Worm (Caenorhabditis elegans) whole organism, young adult: ENCODE results near the gene C01B9.1.

Experiments
- B0336.3 ChIP-seq: fragments of 200-800 bp; sonication (Bioruptor generic); IDR thresholded peaks from 2 replicates; pipeline ENCODE4 v1.3.6; 2022; ENCODE audit warnings: missing genetic modification characterization, missing compliant biosample characterization
- D2030.7 ChIP-seq: fragments of 200-800 bp; sonication (Bioruptor generic); IDR thresholded peaks from 2 replicates; pipeline ENCODE4 v1.3.6; 2022; ENCODE audit warnings: missing genetic modification reagents, missing genetic modification characterization, missing compliant biosample characterization
- F33H1.4 ChIP-seq: fragments of 200-800 bp; sonication (Bioruptor generic); IDR thresholded peaks from 2 replicates; pipeline ENCODE4 v1.3.6; 2022; ENCODE audit warnings: missing genetic modification reagents, missing genetic modification characterization, missing compliant biosample characterization
- K11D2.4 ChIP-seq: fragments of 200-800 bp; sonication (Bioruptor generic); IDR thresholded peaks from 2 replicates; pipeline ENCODE4 v1.3.6; 2022; ENCODE audit warnings: missing genetic modification reagents, missing genetic modification characterization, missing compliant biosample characterization
- K12H6.12 ChIP-seq: fragments of 200-800 bp; sonication (Bioruptor generic); optimal IDR thresholded peaks from 2 replicates; lab custom pipeline; 2018; ENCODE audit warnings: mild to moderate bottlenecking, missing genetic modification characterization, missing compliant biosample characterization
- akir-1 ChIP-seq: fragments of 200-800 bp; sonication (Bioruptor generic); optimal IDR thresholded peaks from 2 replicates; lab custom pipeline; 2018; ENCODE audit warnings: mild to moderate bottlenecking, missing genetic modification characterization, moderate library complexity, missing compliant biosample characterization
- ceh-100 ChIP-seq: fragments of 200-800 bp; sonication (Bioruptor generic); IDR thresholded peaks from 2 replicates; pipeline ENCODE4 v1.3.6; 2022; ENCODE audit warnings: missing genetic modification reagents, missing genetic modification characterization, missing compliant biosample characterization
- ceh-91 ChIP-seq: fragments of 200-800 bp; sonication (Bioruptor generic); IDR thresholded peaks from 2 replicates; pipeline ENCODE4 v1.3.6; 2022; ENCODE audit warnings: missing genetic modification reagents, missing genetic modification characterization, missing compliant biosample characterization
- dox-1 ChIP-seq: fragments of 200-800 bp; sonication (Bioruptor generic); IDR thresholded peaks from 2 replicates; pipeline ENCODE4 v1.3.6; 2022; ENCODE audit warnings: missing genetic modification reagents, missing genetic modification characterization, missing compliant biosample characterization
- dpl-1 ChIP-seq: fragments of 150-350 bp; optimal IDR thresholded peaks from 2 replicates; lab custom pipeline; 2014; ENCODE audit warnings: missing biosample characterization, missing genetic modification reagents, missing genetic modification characterization
- efl-1 ChIP-seq: fragments of 150-350 bp; optimal IDR thresholded peaks from 2 replicates; lab custom pipeline; 2014; ENCODE audit warnings: missing biosample characterization, missing genetic modification reagents, missing genetic modification characterization
- ekl-4 ChIP-seq: fragments of 200-800 bp; sonication (Bioruptor generic); IDR thresholded peaks from 2 replicates; pipeline ENCODE4 v1.3.6; 2022; ENCODE audit warnings: missing genetic modification reagents, missing genetic modification characterization, missing compliant biosample characterization
- hmg-1.2 ChIP-seq: fragments of 200-800 bp; sonication (Bioruptor generic); IDR thresholded peaks from 2 replicates; pipeline ENCODE4 v1.3.6; 2022; ENCODE audit warnings: missing genetic modification reagents, missing genetic modification characterization, missing compliant biosample characterization
- lag-1 ChIP-seq: fragments of 200-800 bp; sonication (Bioruptor generic); IDR thresholded peaks from 2 replicates; pipeline ENCODE4 v1.3.6; 2022; ENCODE audit warnings: missing genetic modification reagents, missing genetic modification characterization, missing compliant biosample characterization
- let-607 ChIP-seq, 2 experiments: fragments of 200-800 bp in 1 of 2; sonication (Bioruptor generic) in 1 of 2; sonication (generic microtip) in 1 of 2; optimal IDR thresholded peaks; 2 replicates each; lab custom pipeline; 2016 to 2018; ENCODE audit warnings: mild to moderate bottlenecking in 2 of 2, missing compliant biosample characterization in 2 of 2, missing genetic modification characterization in 2 of 2, moderate library complexity in 2 of 2, missing genotype in 1 of 2
- lin-40 ChIP-seq: sonication (generic microtip); optimal IDR thresholded peaks from 2 replicates; lab custom pipeline; 2016; ENCODE audit warnings: missing genetic modification characterization, mild to moderate bottlenecking, missing compliant biosample characterization, missing genotype, missing genetic modification reagents
- lin-54 ChIP-seq: fragments of 200-800 bp; sonication (Bioruptor generic); optimal IDR thresholded peaks from 2 replicates; lab custom pipeline; 2018; ENCODE audit warnings: mild to moderate bottlenecking, missing genetic modification characterization, missing compliant biosample characterization
- lsl-1 ChIP-seq: fragments of 200-800 bp; sonication (Bioruptor generic); optimal IDR thresholded peaks from 2 replicates; lab custom pipeline; 2018; ENCODE audit warnings: mild to moderate bottlenecking, missing genetic modification characterization, moderate library complexity, missing compliant biosample characterization
- madf-6 ChIP-seq: fragments of 200-800 bp; sonication (Bioruptor generic); IDR thresholded peaks from 2 replicates; pipeline ENCODE4 v1.3.6; 2022; ENCODE audit warnings: missing genetic modification reagents, missing genetic modification characterization, missing compliant biosample characterization
- madf-8 ChIP-seq: fragments of 200-800 bp; sonication (Bioruptor generic); conservative IDR thresholded peaks from 2 replicates; pipeline ENCODE4 v1.3.6; 2022; ENCODE audit warnings: missing genetic modification reagents, missing genetic modification characterization, missing compliant biosample characterization
- mcd-1 ChIP-seq: fragments of 200-800 bp; sonication (Bioruptor generic); IDR thresholded peaks from 2 replicates; pipeline ENCODE4 v1.3.6; 2022; ENCODE audit warnings: missing genetic modification reagents, missing genetic modification characterization, missing compliant biosample characterization
- mes-4 ChIP-seq: sonication (generic microtip); optimal IDR thresholded peaks from 2 replicates; lab custom pipeline; 2016; ENCODE audit warnings: missing genotype, missing genetic modification characterization, missing compliant biosample characterization
- nfyb-1 ChIP-seq: fragments of 200-800 bp; sonication (Bioruptor generic); IDR thresholded peaks from 2 replicates; pipeline ENCODE4 v1.3.6; 2022; ENCODE audit warnings: missing genetic modification reagents, missing genetic modification characterization, missing compliant biosample characterization
- nhr-80 ChIP-seq: sonication (generic microtip); optimal IDR thresholded peaks from 2 replicates; lab custom pipeline; 2016; ENCODE audit warnings: missing genetic modification characterization, missing compliant biosample characterization
- rec-8 ChIP-seq, 2 experiments: sonication (generic microtip); optimal IDR thresholded peaks; 2 replicates each; lab custom pipeline; 2016; ENCODE audit warnings: mild to moderate bottlenecking in 2 of 2, missing genetic modification characterization in 2 of 2, missing genetic modification reagents in 2 of 2, missing genotype in 2 of 2, missing biosample characterization in 1 of 2, missing compliant biosample characterization in 1 of 2, moderate library complexity in 1 of 2
- sea-2 ChIP-seq: fragments of 200-800 bp; sonication (Bioruptor generic); IDR thresholded peaks from 2 replicates; pipeline ENCODE4 v1.3.6; 2022; ENCODE audit warnings: missing genetic modification characterization, missing compliant biosample characterization
- snpc-1.1 ChIP-seq: sonication (generic microtip); optimal IDR thresholded peaks from 2 replicates; lab custom pipeline; 2017; ENCODE audit warnings: missing genetic modification characterization, mild to moderate bottlenecking, missing compliant biosample characterization, antibody characterized with exemption, moderate library complexity, missing genotype, missing genetic modification reagents; ENCODE audit not compliant: insufficient read depth
- snpc-1.3 ChIP-seq: sonication (generic microtip); optimal IDR thresholded peaks from 2 replicates; lab custom pipeline; 2017; ENCODE audit warnings: missing genetic modification characterization, mild to moderate bottlenecking, missing compliant biosample characterization, antibody characterized with exemption, moderate library complexity, missing genotype, missing genetic modification reagents; ENCODE audit not compliant: insufficient read depth
- snpc-3.4 ChIP-seq: sonication (generic microtip); optimal IDR thresholded peaks from 2 replicates; lab custom pipeline; 2017; ENCODE audit warnings: missing genetic modification characterization, mild to moderate bottlenecking, missing compliant biosample characterization, antibody characterized with exemption, moderate library complexity, missing genotype, missing genetic modification reagents
- snpc-4 ChIP-seq, 5 experiments: fragments of 150-350 bp in 1 of 5; sonication (generic microtip) in 4 of 5; optimal IDR thresholded peaks; 2 replicates each; lab custom pipeline; 2014 to 2018; ENCODE audit warnings: missing genetic modification characterization in 5 of 5, missing biosample characterization in 3 of 5, antibody characterized with exemption in 2 of 5, mild to moderate bottlenecking in 2 of 5, missing compliant biosample characterization in 2 of 5, missing genotype in 2 of 5, moderate library complexity in 2 of 5, missing genetic modification reagents in 1 of 5
- tlf-1 ChIP-seq: fragments of 200-800 bp; sonication (Bioruptor generic); optimal IDR thresholded peaks from 2 replicates; lab custom pipeline; 2018; ENCODE audit warnings: mild to moderate bottlenecking, missing genetic modification characterization, missing compliant biosample characterization
- unc-130 ChIP-seq: sonication (generic microtip); optimal IDR thresholded peaks from 2 replicates; lab custom pipeline; 2016; ENCODE audit warnings: missing genetic modification reagents, missing genetic modification characterization, missing compliant biosample characterization
- xnd-1 ChIP-seq: sonication (generic microtip); optimal IDR thresholded peaks from 2 replicates; lab custom pipeline; 2016; ENCODE audit warnings: missing genotype, missing genetic modification reagents, missing genetic modification characterization, missing compliant biosample characterization
- ztf-18 ChIP-seq: sonication (generic microtip); optimal IDR thresholded peaks from 2 replicates; lab custom pipeline; 2016; ENCODE audit warnings: missing genotype, mild to moderate bottlenecking, missing genetic modification characterization, missing compliant biosample characterization
- ztf-26 ChIP-seq: sonication (generic microtip); optimal IDR thresholded peaks from 2 replicates; lab custom pipeline; 2017; ENCODE audit warnings: missing genetic modification characterization, missing compliant biosample characterization

The C01B9.1 gene

ce11 chrII:13732146-13732545 lies 39.2 kb upstream of the C01B9.1 start:
- TF ChIP-seq madf-6 (GFP tag; lab: Robert Waterston, UW) (peak; percentile 92), hmg-1.2 (GFP tag; lab: Robert Waterston, UW) (0 out of 2 replicates have a peak, but pooled peaks have one; percentile 14), B0336.3 (GFP tag; lab: Robert Waterston, UW) (0 out of 2 replicates have a peak, but pooled peaks have one; percentile 22), unc-130 (GFP tag; lab: Kevin White, UChicago) (peak; percentile 40), efl-1 (GFP tag; lab: Kevin White, UChicago) (peak; percentile 79), K11D2.4 (GFP tag; lab: Robert Waterston, UW) (no peak), lsl-1 (GFP tag; lab: Kevin White, UChicago) (peak; percentile 98), snpc-1.3 (tag; lab: Kevin White, UChicago) (no peak), lin-54 (peak; percentile 64), ceh-100 (GFP tag; lab: Robert Waterston, UW) (no peak), D2030.7 (GFP tag; lab: Robert Waterston, UW) (peak; percentile 66; the same call in 1 of the 2 replicates), K12H6.12 (tag; lab: Kevin White, UChicago) (no peak), ceh-91 (GFP tag; lab: Robert Waterston, UW) (peak; percentile 55), snpc-4 (GFP tag; optimal IDR thresholded peaks at IDR 0.05; lab: Kevin White, UChicago) (no peak), snpc-4 (tag; optimal IDR thresholded peaks at IDR 0.05; lab: Kevin White, UChicago) (peak in 1 of 4 experiments; percentile 41), xnd-1 (peak; percentile 95), lag-1 (GFP tag; lab: Robert Waterston, UW) (no peak), dox-1 (GFP tag; lab: Robert Waterston, UW) (peak; percentile 57), dpl-1 (GFP tag; lab: Kevin White, UChicago) (peak; percentile 12), let-607 (tag; optimal IDR thresholded peaks at IDR 0.05; lab: Kevin White, UChicago) (no peak), F33H1.4 (peak; percentile 92), madf-8 (GFP tag; lab: Robert Waterston, UW) (peak; percentile 79), ekl-4 (GFP tag; lab: Robert Waterston, UW) (0 out of 2 replicates have a peak, but pooled peaks have one; percentile 38), tlf-1 (GFP tag; lab: Kevin White, UChicago) (peak; percentile 31), snpc-1.1 (no peak), snpc-3.4 (peak; percentile 18)

- TF ChIP-seq ztf-26 (tag; lab: Kevin White, UChicago): no peak
- no peak for TF ChIP-seq nfyb-1 (GFP tag; lab: Robert Waterston, UW)
- no peak for TF ChIP-seq sea-2 (GFP tag; lab: Robert Waterston, UW)
- TF ChIP-seq snpc-3.4: no peak
- TF ChIP-seq K12H6.12 (tag; lab: Kevin White, UChicago): no peak
- no peak for TF ChIP-seq mes-4 (tag; lab: Kevin White, UChicago)
- no peak for TF ChIP-seq ztf-18 (tag; lab: Kevin White, UChicago)
- TF ChIP-seq madf-6 (GFP tag; lab: Robert Waterston, UW): no peak
- no peak for TF ChIP-seq nhr-80 (tag; lab: Kevin White, UChicago)
Measured at ce11 chrII:13732577-13732976, 38.8 kb upstream of the C01B9.1 start.

ce11 chrII:13736089-13736488 lies 35.3 kb upstream of the C01B9.1 start, which contains the start of gene R06B9.5:
Gene R06B9.5 (plus strand): TSS chrII:13736320.
- TF ChIP-seq efl-1 (GFP tag; lab: Kevin White, UChicago) (peak; percentile 3), D2030.7 (GFP tag; lab: Robert Waterston, UW) (no peak)
- TF ChIP-seq, all 124 proteins: peak for 1

- TF ChIP-seq rec-8 (tag; optimal IDR thresholded peaks at IDR 0.05; lab: Kevin White, UChicago) (no peak), lin-40 (tag; lab: Kevin White, UChicago) (no peak), akir-1 (GFP tag; lab: Kevin White, UChicago) (no peak), mcd-1 (no peak)
- TF ChIP-seq, all 124 proteins: peak for 0
Measured at ce11 chrII:13736906-13737305, 34.5 kb upstream of the C01B9.1 start.
